Worm (Caenorhabditis elegans) whole organism, late embryonic: ENCODE data around the gene pes-9.

Experiments used
- C08G9.2 ChIP-seq: sonication (generic microtip); optimal IDR thresholded peaks from 2 replicates; lab custom pipeline; 2016; ENCODE audit warnings: mild to moderate bottlenecking, missing genetic modification characterization, moderate library complexity, missing compliant biosample characterization
- K02D7.2 ChIP-seq: sonication (generic microtip); optimal IDR thresholded peaks from 2 replicates; lab custom pipeline; 2017; ENCODE audit warnings: mild to moderate bottlenecking, missing genetic modification characterization, missing compliant biosample characterization
- K09A11.1 ChIP-seq: sonication (generic microtip); optimal IDR thresholded peaks from 2 replicates; lab custom pipeline; 2017; ENCODE audit warnings: antibody characterized with exemption, mild to moderate bottlenecking, missing genetic modification characterization, missing compliant biosample characterization; ENCODE audit not compliant: insufficient read depth
- T23F11.4 ChIP-seq: fragments of 200-800 bp; sonication (Bioruptor generic); optimal IDR thresholded peaks from 2 replicates; lab custom pipeline; 2018; ENCODE audit warnings: mild to moderate bottlenecking, missing genetic modification characterization, missing compliant biosample characterization
- Y22D7AL.16 ChIP-seq: sonication (generic microtip); optimal IDR thresholded peaks from 2 replicates; lab custom pipeline; 2016; ENCODE audit warnings: missing genetic modification characterization, missing compliant biosample characterization
- ahr-1 ChIP-seq: sonication (generic microtip); optimal IDR thresholded peaks from 2 replicates; lab custom pipeline; 2016; ENCODE audit warnings: missing genetic modification characterization, missing compliant biosample characterization
- ama-1 ChIP-seq: fragments of 150-350 bp; optimal IDR thresholded peaks from 2 replicates; lab custom pipeline; 2014
- ceh-18 ChIP-seq: sonication (generic microtip); optimal IDR thresholded peaks from 2 replicates; lab custom pipeline; 2016; ENCODE audit warnings: missing genetic modification characterization, missing compliant biosample characterization
- ceh-19 ChIP-seq: fragments of 200-800 bp; sonication (Bioruptor generic); optimal IDR thresholded peaks from 2 replicates; lab custom pipeline; 2018; ENCODE audit warnings: mild to moderate bottlenecking, missing genetic modification characterization, missing compliant biosample characterization
- ceh-2 ChIP-seq: sonication (generic microtip); optimal IDR thresholded peaks from 2 replicates; lab custom pipeline; 2016; ENCODE audit warnings: missing genotype, missing genetic modification characterization, missing compliant biosample characterization
- ceh-22 ChIP-seq: sonication (generic microtip); optimal IDR thresholded peaks from 2 replicates; lab custom pipeline; 2017; ENCODE audit warnings: missing biosample characterization, missing genetic modification characterization
- ceh-24 ChIP-seq: sonication (generic microtip); optimal IDR thresholded peaks from 2 replicates; lab custom pipeline; 2016; ENCODE audit warnings: mild to moderate bottlenecking, missing genetic modification characterization, missing compliant biosample characterization
- ceh-30 ChIP-seq: fragments of 150-350 bp; optimal IDR thresholded peaks from 2 replicates; lab custom pipeline; 2014; ENCODE audit warnings: missing biosample characterization, missing genetic modification characterization
- ceh-31 ChIP-seq: sonication (generic microtip); optimal IDR thresholded peaks from 2 replicates; lab custom pipeline; 2016; ENCODE audit warnings: missing genetic modification characterization, missing compliant biosample characterization
- ceh-34 ChIP-seq: sonication (generic microtip); optimal IDR thresholded peaks from 2 replicates; lab custom pipeline; 2016; ENCODE audit warnings: mild to moderate bottlenecking, missing genetic modification characterization, missing compliant biosample characterization
- ceh-45 ChIP-seq: fragments of 200-800 bp; sonication (Bioruptor generic); IDR thresholded peaks from 2 replicates; pipeline ENCODE4 v1.3.6; 2022; ENCODE audit warnings: missing genetic modification reagents, missing genetic modification characterization, missing compliant biosample characterization
- ceh-48 ChIP-seq: sonication (generic microtip); optimal IDR thresholded peaks from 2 replicates; lab custom pipeline; 2016; ENCODE audit warnings: missing genetic modification characterization, inconsistent platforms, missing compliant biosample characterization
- ceh-9 ChIP-seq: sonication (generic microtip); optimal IDR thresholded peaks from 2 replicates; lab custom pipeline; 2016; ENCODE audit warnings: mild to moderate bottlenecking, missing genetic modification characterization, inconsistent platforms, missing compliant biosample characterization
- dmd-4 ChIP-seq: sonication (generic microtip); optimal IDR thresholded peaks from 2 replicates; lab custom pipeline; 2016; ENCODE audit warnings: borderline replicate concordance, missing genetic modification characterization, missing compliant biosample characterization
- dve-1 ChIP-seq: sonication (generic microtip); optimal IDR thresholded peaks from 2 replicates; lab custom pipeline; 2017; ENCODE audit warnings: antibody characterized with exemption, mild to moderate bottlenecking, missing genetic modification characterization, missing compliant biosample characterization
- eyg-1 ChIP-seq: sonication (generic microtip); optimal IDR thresholded peaks from 2 replicates; lab custom pipeline; 2016; ENCODE audit warnings: missing genotype, missing genetic modification characterization, missing compliant biosample characterization
- fax-1 ChIP-seq: sonication (generic microtip); optimal IDR thresholded peaks from 2 replicates; lab custom pipeline; 2016; ENCODE audit warnings: missing genotype, missing genetic modification characterization, missing compliant biosample characterization
- fkh-10 ChIP-seq: fragments of 150-350 bp; optimal IDR thresholded peaks from 2 replicates; lab custom pipeline; 2014; ENCODE audit warnings: missing biosample characterization, missing genetic modification reagents, missing genetic modification characterization
- gmeb-2 ChIP-seq: sonication (generic microtip); optimal IDR thresholded peaks from 2 replicates; lab custom pipeline; 2016; ENCODE audit warnings: missing genetic modification characterization, inconsistent platforms, missing compliant biosample characterization
- hlh-13 ChIP-seq: fragments of 200-800 bp; sonication (Bioruptor generic); optimal IDR thresholded peaks from 2 replicates; lab custom pipeline; 2018; ENCODE audit warnings: mild to moderate bottlenecking, missing genetic modification characterization, missing compliant biosample characterization
- hlh-30 ChIP-seq: sonication (generic microtip); optimal IDR thresholded peaks from 2 replicates; lab custom pipeline; 2017; ENCODE audit warnings: antibody characterized with exemption, missing genetic modification characterization, missing compliant biosample characterization; ENCODE audit not compliant: insufficient read depth
- hlh-8 ChIP-seq: sonication (generic microtip); optimal IDR thresholded peaks from 2 replicates; lab custom pipeline; 2016; ENCODE audit warnings: missing genotype, missing genetic modification characterization, missing compliant biosample characterization
- lim-6 ChIP-seq: sonication (generic microtip); optimal IDR thresholded peaks from 2 replicates; lab custom pipeline; 2016; ENCODE audit warnings: missing genetic modification characterization, missing compliant biosample characterization
- madf-2 ChIP-seq: sonication (generic microtip); optimal IDR thresholded peaks from 2 replicates; lab custom pipeline; 2017; ENCODE audit warnings: missing genetic modification characterization, missing compliant biosample characterization
- mec-3 ChIP-seq: sonication (generic microtip); optimal IDR thresholded peaks from 2 replicates; lab custom pipeline; 2016; ENCODE audit warnings: borderline replicate concordance, missing genetic modification characterization, missing compliant biosample characterization
- nhr-11 ChIP-seq: fragments of 150-350 bp; optimal IDR thresholded peaks from 2 replicates; lab custom pipeline; 2014; ENCODE audit warnings: missing biosample characterization, missing genetic modification characterization
- npax-4 ChIP-seq: sonication (generic microtip); optimal IDR thresholded peaks from 2 replicates; lab custom pipeline; 2016; ENCODE audit warnings: missing genetic modification characterization, missing compliant biosample characterization
- odd-2 ChIP-seq: sonication (generic microtip); optimal IDR thresholded peaks from 2 replicates; lab custom pipeline; 2017; ENCODE audit warnings: antibody characterized with exemption, mild to moderate bottlenecking, missing genetic modification characterization, missing compliant biosample characterization
- pag-3 ChIP-seq: sonication (generic microtip); optimal IDR thresholded peaks from 2 replicates; lab custom pipeline; 2016; ENCODE audit warnings: missing compliant biosample characterization, missing genetic modification characterization, borderline replicate concordance
- pax-1 ChIP-seq: fragments of 150-350 bp; optimal IDR thresholded peaks from 2 replicates; lab custom pipeline; 2014; ENCODE audit warnings: missing biosample characterization, missing genetic modification characterization
- pha-2 ChIP-seq: sonication (generic microtip); optimal IDR thresholded peaks from 2 replicates; lab custom pipeline; 2017; ENCODE audit warnings: mild to moderate bottlenecking, missing genetic modification characterization, missing compliant biosample characterization
- pha-4 ChIP-seq: fragments of 150-350 bp; optimal IDR thresholded peaks from 2 replicates; lab custom pipeline; 2018; ENCODE audit warnings: missing biosample characterization, missing genetic modification reagents, missing genetic modification characterization
- ref-2 ChIP-seq: sonication (generic microtip); optimal IDR thresholded peaks from 2 replicates; lab custom pipeline; 2016; ENCODE audit warnings: missing genetic modification characterization, missing compliant biosample characterization
- rnt-1 ChIP-seq: sonication (generic microtip); optimal IDR thresholded peaks from 2 replicates; lab custom pipeline; 2016; ENCODE audit warnings: missing genetic modification characterization, missing compliant biosample characterization
- sdc-2 ChIP-seq: sonication (generic microtip); optimal IDR thresholded peaks from 2 replicates; lab custom pipeline; 2016; ENCODE audit warnings: missing genotype, missing genetic modification characterization, missing compliant biosample characterization
- sox-4 ChIP-seq: sonication (generic microtip); optimal IDR thresholded peaks from 2 replicates; lab custom pipeline; 2017; ENCODE audit warnings: mild to moderate bottlenecking, missing genetic modification characterization, inconsistent platforms, missing compliant biosample characterization
- syd-9 ChIP-seq: sonication (generic microtip); optimal IDR thresholded peaks from 2 replicates; lab custom pipeline; 2016; ENCODE audit warnings: mild to moderate bottlenecking, missing genetic modification characterization, moderate library complexity, missing compliant biosample characterization
- tbx-2 ChIP-seq: sonication (generic microtip); optimal IDR thresholded peaks from 2 replicates; lab custom pipeline; 2016; ENCODE audit warnings: missing genetic modification characterization, missing compliant biosample characterization
- tbx-7 ChIP-seq: sonication (generic microtip); optimal IDR thresholded peaks from 2 replicates; lab custom pipeline; 2016; ENCODE audit warnings: missing genotype, missing genetic modification characterization, missing compliant biosample characterization
- unc-3 ChIP-seq, 2 experiments: fragments of 200-800 bp in 1 of 2; sonication (Bioruptor generic) in 1 of 2; sonication (generic microtip) in 1 of 2; conservative IDR thresholded peaks in 1 of 2; optimal IDR thresholded peaks in 1 of 2; 2 replicates each; pipeline versions ENCODE4 v1.3.6 to Lab custom; 2016 to 2022; ENCODE audit warnings: missing compliant biosample characterization in 2 of 2, missing genetic modification characterization in 2 of 2, missing genetic modification reagents in 1 of 2
- unc-55 ChIP-seq: sonication (generic microtip); optimal IDR thresholded peaks from 2 replicates; lab custom pipeline; 2017; ENCODE audit warnings: missing biosample characterization, missing genetic modification reagents, missing genetic modification characterization
- unc-86 ChIP-seq: sonication (generic microtip); optimal IDR thresholded peaks from 2 replicates; lab custom pipeline; 2016; ENCODE audit warnings: missing genetic modification characterization, missing compliant biosample characterization
- ztf-16 ChIP-seq: sonication (generic microtip); optimal IDR thresholded peaks from 2 replicates; lab custom pipeline; 2017; ENCODE audit warnings: missing genetic modification characterization, missing compliant biosample characterization

The pes-9 gene

DNA sequence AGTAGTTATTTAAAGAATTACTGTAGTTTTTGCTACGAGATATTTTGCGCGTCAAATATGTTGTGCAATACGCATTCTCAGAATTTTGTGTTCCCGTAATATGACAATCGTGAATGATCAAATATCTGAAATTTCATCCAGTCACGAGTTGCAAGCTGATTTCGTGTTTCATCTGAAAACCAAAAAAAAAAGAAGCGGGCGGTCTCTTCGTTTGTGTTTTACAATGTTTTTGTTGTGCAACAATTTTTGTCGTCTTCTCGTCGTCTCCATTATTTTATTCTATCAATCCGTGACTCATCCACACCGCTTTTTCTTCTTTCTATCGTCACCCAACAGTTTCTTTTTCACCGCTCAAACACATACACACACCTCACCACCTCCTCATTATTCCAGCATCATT lies 12.8 kb upstream of the pes-9 start, which contains the start of gene R11H6.4:
R11H6.4 (plus strand) TSS at position 301 of the 400 bp plus-strand sequence.
- TF ChIP-seq tbx-7 (no peak), dve-1 (tag; lab: Kevin White, UChicago) (no peak), hlh-13 (GFP tag; lab: Kevin White, UChicago) (no peak), ceh-30 (no peak), ceh-48 (tag; lab: Kevin White, UChicago) (no peak), ceh-45 (GFP tag; lab: Robert Waterston, UW) (no peak), unc-55 (GFP tag; lab: Kevin White, UChicago) (no peak), T23F11.4 (GFP tag; lab: Kevin White, UChicago) (no peak), hlh-8 (tag; lab: Kevin White, UChicago) (no peak), ceh-2 (tag; lab: Kevin White, UChicago) (no peak), mec-3 (no peak), ceh-18 (tag; lab: Kevin White, UChicago) (no peak), rnt-1 (no peak), ceh-19 (GFP tag; lab: Kevin White, UChicago) (no peak)

DNA sequence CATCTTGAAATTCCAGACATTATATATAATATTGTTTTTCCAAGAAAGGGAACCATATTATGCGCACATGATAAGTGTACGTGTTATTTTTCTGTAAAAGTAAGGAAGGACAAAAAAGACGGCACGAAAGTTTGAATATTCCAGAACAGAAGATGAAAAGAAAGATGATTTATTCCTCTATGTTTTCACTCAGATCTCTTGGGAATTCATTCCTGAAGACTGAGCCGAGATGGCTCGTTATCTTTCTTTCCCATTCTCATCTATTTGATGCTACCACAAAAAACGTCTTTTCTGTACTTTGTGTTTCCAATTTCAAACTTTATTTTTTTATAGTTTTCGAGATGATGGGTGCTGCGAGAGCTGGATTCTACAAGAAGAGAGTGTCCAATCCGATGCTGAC lies 6.9 kb upstream of the pes-9 start:
- TF ChIP-seq lim-6 (tag; lab: Kevin White, UChicago), result no peak
- TF ChIP-seq ahr-1 (tag; lab: Kevin White, UChicago), result no peak
- no peak for TF ChIP-seq hlh-30 (tag; lab: Kevin White, UChicago)
- no peak for TF ChIP-seq ceh-22 (tag; lab: Kevin White, UChicago)
- TF ChIP-seq madf-2, result no peak
- TF ChIP-seq dve-1 (tag; lab: Kevin White, UChicago), result no peak
- no peak for TF ChIP-seq rnt-1
- TF ChIP-seq syd-9 (tag; lab: Kevin White, UChicago), result no peak
- TF ChIP-seq unc-86, result no peak
- TF ChIP-seq eyg-1 (tag; lab: Kevin White, UChicago), result no peak

DNA sequence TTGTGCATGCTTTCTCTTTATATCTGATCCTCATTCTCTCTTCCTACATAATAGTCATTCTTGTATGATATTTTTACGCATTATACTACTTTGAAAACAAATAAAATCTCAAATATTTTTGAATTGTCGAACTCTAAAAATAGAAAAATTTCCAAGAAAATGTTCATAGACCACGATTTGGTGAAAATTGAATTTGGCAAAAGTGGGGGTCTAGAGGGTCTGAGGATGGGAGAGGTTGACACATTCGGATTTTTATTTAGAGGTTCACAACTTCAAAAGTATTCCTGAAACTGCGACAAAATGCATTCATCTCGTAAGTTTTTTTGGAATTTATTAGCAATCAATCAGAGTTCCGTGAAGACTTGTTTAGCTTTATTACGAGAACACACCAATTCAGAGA lies 3.1 kb upstream of the pes-9 start, which contains the start of gene glb-22:
glb-22 (plus strand) TSS at position 301 of the 400 bp plus-strand sequence.
- TF ChIP-seq ceh-9 (tag; lab: Kevin White, UChicago) (no peak), pag-3 (no peak), ref-2 (tag; lab: Kevin White, UChicago) (no peak), lim-6 (tag; lab: Kevin White, UChicago) (no peak), K02D7.2 (tag; lab: Kevin White, UChicago) (no peak), fax-1 (tag; lab: Kevin White, UChicago) (no peak), pha-4 (no peak), odd-2 (tag; lab: Kevin White, UChicago) (no peak), ceh-31 (tag; lab: Kevin White, UChicago) (no peak), pax-1 (no peak), K09A11.1 (no peak), unc-3 (GFP tag; conservative IDR thresholded peaks at IDR 0.05; lab: Robert Waterston, UW) (no peak), unc-3 (tag; optimal IDR thresholded peaks at IDR 0.05; lab: Kevin White, UChicago) (no peak), Y22D7AL.16 (tag; lab: Kevin White, UChicago) (no peak), hlh-8 (tag; lab: Kevin White, UChicago) (no peak)

DNA sequence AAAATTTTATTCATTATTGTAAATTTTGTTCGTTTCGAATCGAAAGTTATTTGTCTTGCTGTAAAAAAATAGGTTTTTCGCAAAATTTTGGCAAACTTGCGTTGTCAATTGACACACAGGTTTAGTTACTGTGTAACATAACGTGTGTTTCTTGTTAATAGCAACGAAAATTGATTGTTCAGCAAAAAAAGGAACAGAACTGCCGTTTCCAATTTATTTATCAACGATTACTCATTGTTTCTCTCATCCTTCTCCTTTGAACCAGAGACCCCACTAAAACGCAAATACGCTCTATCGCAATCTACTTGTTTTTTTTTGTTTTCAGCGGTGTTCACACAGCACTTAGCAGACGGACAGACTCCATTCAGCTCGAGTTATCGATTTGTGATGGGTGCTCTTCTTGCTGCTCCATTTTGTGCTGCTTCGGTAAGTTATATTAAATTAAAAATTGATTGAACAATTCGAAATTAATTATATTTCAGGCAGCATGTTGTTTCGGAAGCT lies 899 bp upstream of the pes-9 start, which contains the start of gene R11H6.2:
R11H6.2 (plus strand) TSS at position 326 of the 504 bp plus-strand sequence.
- no peak for TF ChIP-seq ama-1
- no peak for TF ChIP-seq sdc-2
- no peak for TF ChIP-seq gmeb-2 (tag; lab: Kevin White, UChicago)
- no peak for TF ChIP-seq ztf-16 (tag; lab: Kevin White, UChicago)
- no peak for TF ChIP-seq pha-2 (tag; lab: Kevin White, UChicago)
- TF ChIP-seq hlh-30 (tag; lab: Kevin White, UChicago), result no peak
- TF ChIP-seq fkh-10 (GFP tag; lab: Kevin White, UChicago), result no peak
- no peak for TF ChIP-seq tbx-2 (tag; lab: Kevin White, UChicago)
- no peak for TF ChIP-seq npax-4
- no peak for TF ChIP-seq dmd-4
- no peak for TF ChIP-seq ceh-34 (tag; lab: Kevin White, UChicago)
- no peak for TF ChIP-seq sox-4
- no peak for TF ChIP-seq C08G9.2 (tag; lab: Kevin White, UChicago)
- no peak for TF ChIP-seq eyg-1 (tag; lab: Kevin White, UChicago)
- TF ChIP-seq ceh-2 (tag; lab: Kevin White, UChicago), result no peak
- TF ChIP-seq unc-86, result no peak
- TF ChIP-seq nhr-11 (tag; lab: Kevin White, UChicago), result no peak
- no peak for TF ChIP-seq lim-6 (tag; lab: Kevin White, UChicago)
- TF ChIP-seq ceh-24 (tag; lab: Kevin White, UChicago), result no peak
